Worm (Caenorhabditis elegans): ENCODE data around the gene elo-5.

Gene elo-5

DNA sequence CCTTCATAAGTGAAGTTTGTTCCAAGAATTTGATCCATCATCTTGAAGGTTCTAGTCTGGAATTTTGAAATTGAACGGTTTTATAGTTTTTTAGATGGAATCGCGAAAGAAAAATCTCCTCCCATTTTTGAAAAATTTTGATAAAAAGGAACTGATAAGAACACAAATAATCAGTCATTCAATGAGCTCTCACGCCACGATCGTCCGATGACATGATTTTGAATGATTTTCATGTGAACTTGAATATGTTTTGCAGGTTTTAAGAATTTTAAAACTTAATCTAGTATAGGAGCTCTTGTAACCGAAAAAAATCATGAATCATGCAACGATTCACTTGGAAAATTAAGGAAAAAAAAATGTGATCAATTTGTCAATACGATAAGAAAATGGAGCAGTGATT is at the start of gene elo-5:
Gene elo-5, minus strand, starts transcription at position 56 of the 400 bp plus-strand sequence.
- TF ChIP-seq klf-2 (GFP tag; conservative IDR thresholded peaks at IDR 0.05) (no peak), flt-1 (GFP tag; IDR thresholded peaks at IDR 0.05) (no peak), ztf-29 (GFP tag; IDR thresholded peaks at IDR 0.05) (no peak), med-1 (GFP tag; optimal IDR thresholded peaks at IDR 0.05; ENCODE audit: insufficient read depth) (no peak), tab-1 (GFP tag; IDR thresholded peaks at IDR 0.05) (no peak), ztf-23 (GFP tag; IDR thresholded peaks at IDR 0.05) (no peak), cog-1 (tag; optimal IDR thresholded peaks at IDR 0.05) (no peak), ref-1 (GFP tag; conservative IDR thresholded peaks at IDR 0.05) (no peak), T22C8.4 (GFP tag; IDR thresholded peaks at IDR 0.05) (no peak)

DNA sequence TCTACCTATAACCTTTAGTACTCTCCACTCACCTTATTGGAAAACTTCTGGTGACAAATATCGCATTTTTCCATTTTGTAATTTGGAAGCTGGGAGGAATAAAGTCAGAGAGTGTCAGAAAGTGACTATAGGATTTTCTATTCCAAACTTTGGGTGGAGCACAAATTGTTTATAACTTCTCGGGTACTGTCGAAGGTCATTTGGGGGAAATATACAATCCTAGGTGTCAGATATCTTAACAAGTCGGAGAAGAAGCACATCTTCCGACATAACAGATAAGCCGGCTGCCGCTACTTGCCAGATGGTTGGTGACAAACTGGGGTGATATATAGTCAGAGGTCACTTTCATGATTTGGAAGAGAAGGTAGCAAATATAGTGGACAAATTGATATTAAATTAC is 42.2 kb upstream of the elo-5 start, which contains the start of gene ehn-3:
Gene ehn-3, minus strand, starts transcription at position 101 of the 400 bp plus-strand sequence.
- TF ChIP-seq flt-1 (GFP tag; IDR thresholded peaks at IDR 0.05): no peak

DNA sequence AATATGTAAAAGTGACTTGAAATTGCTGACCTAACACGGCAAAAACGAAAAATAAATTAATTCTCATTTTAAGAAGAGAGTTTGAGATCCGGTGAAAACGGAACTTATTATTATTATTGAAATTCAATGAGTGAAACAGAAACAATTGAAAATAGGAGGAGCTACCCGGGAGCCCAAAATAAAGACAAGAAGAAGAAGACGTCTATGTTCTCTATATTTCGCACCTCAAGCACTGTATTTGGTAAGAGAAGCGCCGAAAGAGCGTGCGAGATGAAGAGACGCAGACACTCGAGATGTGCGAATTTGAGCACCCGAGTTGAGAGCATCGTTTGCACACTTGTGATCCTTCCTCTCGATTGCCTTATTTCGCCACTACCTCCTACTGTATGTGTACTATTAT is 38.8 kb upstream of the elo-5 start, which contains the start of gene spp-7:
Gene spp-7, minus strand, starts transcription at position 101 of the 400 bp plus-strand sequence.
- TF ChIP-seq cog-1 (tag; optimal IDR thresholded peaks at IDR 0.05): no peak
- no peak for TF ChIP-seq ztf-29 (GFP tag; IDR thresholded peaks at IDR 0.05)
- no peak for TF ChIP-seq med-1 (GFP tag; optimal IDR thresholded peaks at IDR 0.05; ENCODE audit: insufficient read depth)
- TF ChIP-seq klf-2 (GFP tag; conservative IDR thresholded peaks at IDR 0.05): no peak
- no peak for TF ChIP-seq tab-1 (GFP tag; IDR thresholded peaks at IDR 0.05)
- TF ChIP-seq ztf-23 (GFP tag; IDR thresholded peaks at IDR 0.05): no peak
- TF ChIP-seq T22C8.4 (GFP tag; IDR thresholded peaks at IDR 0.05): no peak
- TF ChIP-seq flt-1 (GFP tag; IDR thresholded peaks at IDR 0.05): no peak
- no peak for TF ChIP-seq ref-1 (GFP tag; conservative IDR thresholded peaks at IDR 0.05)

DNA sequence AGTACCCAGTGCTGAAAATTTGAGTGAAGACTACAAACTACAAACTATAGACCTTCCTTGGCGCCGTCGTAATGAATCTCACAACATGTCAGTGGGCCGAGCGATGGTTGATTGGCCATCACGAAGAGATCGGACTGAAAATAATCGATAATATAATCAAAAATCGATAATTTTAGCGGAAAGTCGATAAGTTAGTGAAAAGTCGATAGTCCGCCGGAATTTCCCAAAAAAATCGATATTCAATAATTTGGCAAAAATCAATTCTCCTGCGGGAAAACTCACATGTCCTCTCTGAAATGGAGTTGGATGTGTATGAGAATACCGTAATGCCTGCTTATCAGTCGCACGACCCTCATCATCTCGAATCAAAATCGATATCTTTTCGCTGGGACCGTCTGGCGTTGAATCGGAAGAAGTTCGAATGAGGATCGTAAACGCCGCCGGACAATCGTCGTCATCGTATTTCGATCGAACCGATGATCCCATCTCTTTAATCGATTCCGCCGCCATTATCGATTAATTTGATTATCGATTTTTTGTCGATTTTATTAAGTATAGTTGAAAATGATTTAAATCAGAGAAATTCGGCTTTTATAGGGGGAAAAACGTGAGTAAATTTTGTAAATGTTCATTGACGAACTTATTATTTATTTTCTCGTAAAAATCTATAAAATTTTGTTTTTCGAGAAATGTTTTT is 34.9 kb upstream of the elo-5 start, which contains the start of gene ZK616.8:
Gene ZK616.8, minus strand, starts transcription at position 553 of the 697 bp plus-strand sequence.
- TF ChIP-seq ztf-23 (GFP tag; IDR thresholded peaks at IDR 0.05) (no peak), T22C8.4 (GFP tag; IDR thresholded peaks at IDR 0.05) (peak; percentile 61)

DNA sequence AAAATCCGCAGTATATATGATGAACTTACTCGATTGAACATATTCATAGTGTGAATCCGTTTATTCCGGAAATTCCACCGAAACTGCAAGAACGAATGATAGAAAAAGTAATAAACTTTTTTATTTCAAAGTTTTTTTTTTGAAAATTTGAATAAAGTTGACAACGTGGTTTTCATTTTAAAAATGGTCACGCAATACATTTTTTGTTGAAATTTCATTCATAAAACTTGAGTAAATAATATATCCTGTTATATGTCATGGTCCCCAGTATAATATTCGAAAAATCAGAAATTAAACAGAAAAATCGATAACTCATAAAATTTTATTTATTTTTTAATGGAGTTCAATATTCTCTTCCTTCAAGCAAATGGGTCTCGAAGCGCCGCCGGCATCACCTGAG is 34.2 kb upstream of the elo-5 start, which contains the start of gene ZK616.65:
Gene ZK616.65, minus strand, starts transcription at position 101 of the 400 bp plus-strand sequence.
- TF ChIP-seq tab-1 (GFP tag; IDR thresholded peaks at IDR 0.05) (no peak), klf-2 (GFP tag; conservative IDR thresholded peaks at IDR 0.05) (no peak), T22C8.4 (GFP tag; IDR thresholded peaks at IDR 0.05) (no peak), med-1 (GFP tag; optimal IDR thresholded peaks at IDR 0.05; ENCODE audit: insufficient read depth) (no peak), ztf-29 (GFP tag; IDR thresholded peaks at IDR 0.05) (no peak), ztf-23 (GFP tag; IDR thresholded peaks at IDR 0.05) (no peak), flt-1 (GFP tag; IDR thresholded peaks at IDR 0.05) (no peak), ref-1 (GFP tag; conservative IDR thresholded peaks at IDR 0.05) (no peak), cog-1 (tag; optimal IDR thresholded peaks at IDR 0.05) (no peak)

DNA sequence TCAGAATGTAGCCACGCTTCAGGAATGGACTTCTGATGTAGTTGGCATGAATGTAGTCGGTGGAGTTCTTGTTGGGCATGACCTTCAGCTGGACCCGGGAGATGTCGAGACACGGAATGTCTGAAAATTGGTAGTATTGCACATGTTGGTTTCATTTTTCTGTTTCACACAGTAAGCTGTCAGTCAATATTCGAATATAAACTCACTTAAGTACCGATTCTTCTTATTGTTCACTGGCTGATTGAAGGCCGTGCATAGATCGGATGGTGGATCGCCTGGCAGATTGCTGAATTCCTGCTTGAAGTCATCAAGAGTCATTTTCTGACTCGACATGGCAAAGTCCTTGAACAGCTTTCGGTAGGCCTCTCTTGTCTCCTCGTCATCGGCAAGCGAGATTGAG is 32.2 kb upstream of the elo-5 start:
- no peak for TF ChIP-seq cog-1 (tag; optimal IDR thresholded peaks at IDR 0.05)
- TF ChIP-seq med-1 (GFP tag; optimal IDR thresholded peaks at IDR 0.05; ENCODE audit: insufficient read depth): no peak
- no peak for TF ChIP-seq klf-2 (GFP tag; conservative IDR thresholded peaks at IDR 0.05)
- no peak for TF ChIP-seq ref-1 (GFP tag; conservative IDR thresholded peaks at IDR 0.05)
- no peak for TF ChIP-seq flt-1 (GFP tag; IDR thresholded peaks at IDR 0.05)
- no peak for TF ChIP-seq tab-1 (GFP tag; IDR thresholded peaks at IDR 0.05)
- no peak for TF ChIP-seq ztf-23 (GFP tag; IDR thresholded peaks at IDR 0.05)
- TF ChIP-seq T22C8.4 (GFP tag; IDR thresholded peaks at IDR 0.05): no peak
- no peak for TF ChIP-seq ztf-29 (GFP tag; IDR thresholded peaks at IDR 0.05)

DNA sequence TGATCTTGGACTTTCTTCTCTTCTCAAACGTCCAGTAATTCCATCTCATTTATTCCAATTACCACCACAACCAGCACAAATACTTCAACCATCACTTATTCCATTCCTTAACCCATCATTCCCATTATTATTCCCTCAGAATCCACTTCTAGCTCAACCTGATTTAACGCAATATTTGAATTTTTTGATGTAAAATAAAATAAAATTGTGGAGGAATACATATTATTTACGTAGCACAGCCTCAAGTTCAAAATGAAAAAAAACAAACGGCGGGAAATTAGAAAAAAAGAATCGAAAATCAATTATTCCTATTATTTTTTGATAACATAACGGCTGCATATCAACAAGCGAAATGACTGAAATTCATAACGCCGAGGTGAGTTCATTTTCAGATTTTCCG is 28.4 kb upstream of the elo-5 start, which contains the start of gene ZK616.61:
Gene ZK616.61, plus strand, starts transcription at position 301 of the 400 bp plus-strand sequence.
- TF ChIP-seq cog-1 (tag; optimal IDR thresholded peaks at IDR 0.05): no peak

DNA sequence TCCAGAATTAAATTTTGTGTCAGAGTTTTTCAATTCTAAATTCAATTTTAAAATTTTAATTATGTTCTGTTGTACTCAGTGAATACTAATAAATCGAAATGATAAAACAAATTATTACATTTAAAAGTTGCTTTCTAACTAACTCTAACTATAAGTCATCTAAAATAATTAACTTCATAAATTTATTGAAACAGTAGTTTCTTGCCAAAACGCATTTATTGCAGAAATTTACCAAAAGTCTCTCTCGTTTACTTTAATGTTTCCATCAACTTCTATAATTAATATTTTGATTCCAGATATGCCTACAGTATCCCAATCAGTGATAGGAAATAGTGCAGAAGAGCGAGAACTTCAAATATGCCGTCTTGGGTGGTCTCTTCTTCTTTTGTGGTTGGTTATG is 23.7 kb upstream of the elo-5 start, which contains the start of gene ZK616.1:
Gene ZK616.1, plus strand, starts transcription at position 301 of the 400 bp plus-strand sequence.
- TF ChIP-seq ztf-29 (GFP tag; IDR thresholded peaks at IDR 0.05) (no peak), T22C8.4 (GFP tag; IDR thresholded peaks at IDR 0.05) (no peak), klf-2 (GFP tag; conservative IDR thresholded peaks at IDR 0.05) (no peak), tab-1 (GFP tag; IDR thresholded peaks at IDR 0.05) (no peak), med-1 (GFP tag; optimal IDR thresholded peaks at IDR 0.05; ENCODE audit: insufficient read depth) (no peak), cog-1 (tag; optimal IDR thresholded peaks at IDR 0.05) (no peak), ref-1 (GFP tag; conservative IDR thresholded peaks at IDR 0.05) (no peak), flt-1 (GFP tag; IDR thresholded peaks at IDR 0.05) (no peak), ztf-23 (GFP tag; IDR thresholded peaks at IDR 0.05) (no peak)

DNA sequence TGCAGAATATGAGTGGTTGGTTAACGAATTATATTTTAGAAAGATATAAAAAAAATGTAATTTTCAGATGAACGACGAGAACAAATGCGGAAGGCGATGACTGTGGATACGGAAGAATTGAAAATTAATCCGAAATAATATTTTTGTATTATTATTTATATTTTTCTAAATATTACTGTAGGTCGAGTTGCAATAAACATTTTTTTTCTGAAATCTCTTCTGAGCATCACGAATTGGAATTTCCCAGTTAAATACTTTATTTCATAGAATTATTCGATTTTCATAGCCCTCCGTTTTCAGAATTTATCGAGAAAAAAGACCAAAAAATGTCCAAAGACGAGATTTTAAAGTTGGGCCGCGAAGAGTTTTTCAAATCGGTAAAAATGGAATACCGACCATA is 20.6 kb upstream of the elo-5 start, which contains the start of gene ZK616.2:
Gene ZK616.2, plus strand, starts transcription at position 301 of the 400 bp plus-strand sequence.
- no peak for TF ChIP-seq flt-1 (GFP tag; IDR thresholded peaks at IDR 0.05)
- no peak for TF ChIP-seq ztf-29 (GFP tag; IDR thresholded peaks at IDR 0.05)
- TF ChIP-seq ztf-23 (GFP tag; IDR thresholded peaks at IDR 0.05): no peak
- TF ChIP-seq tab-1 (GFP tag; IDR thresholded peaks at IDR 0.05): no peak
- no peak for TF ChIP-seq klf-2 (GFP tag; conservative IDR thresholded peaks at IDR 0.05)
- no peak for TF ChIP-seq ref-1 (GFP tag; conservative IDR thresholded peaks at IDR 0.05)
- no peak for TF ChIP-seq med-1 (GFP tag; optimal IDR thresholded peaks at IDR 0.05; ENCODE audit: insufficient read depth)
- no peak for TF ChIP-seq cog-1 (tag; optimal IDR thresholded peaks at IDR 0.05)
- TF ChIP-seq T22C8.4 (GFP tag; IDR thresholded peaks at IDR 0.05): no peak

DNA sequence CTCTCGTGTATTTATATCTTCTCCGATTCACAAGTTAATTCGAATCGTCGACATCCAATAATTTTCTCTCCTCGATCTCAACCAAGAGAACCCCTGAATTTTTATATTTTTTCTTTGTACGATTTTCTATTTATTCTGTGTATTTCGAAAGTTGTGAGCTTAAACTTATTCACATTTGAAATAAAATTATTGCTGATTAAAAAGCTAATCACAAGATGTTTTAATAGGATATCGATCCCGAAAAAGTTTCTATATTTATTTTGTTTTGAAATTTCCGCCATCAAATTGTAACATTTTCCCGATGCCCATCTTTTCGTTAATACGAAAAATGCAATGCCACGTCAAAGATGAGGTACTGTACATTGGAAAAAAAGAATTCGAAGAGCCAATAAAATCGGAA is 19.9 kb upstream of the elo-5 start, which contains the start of gene ZK616.3:
Gene ZK616.3, plus strand, starts transcription at position 301 of the 400 bp plus-strand sequence.
- no peak for TF ChIP-seq klf-2 (GFP tag; conservative IDR thresholded peaks at IDR 0.05)
- no peak for TF ChIP-seq ref-1 (GFP tag; conservative IDR thresholded peaks at IDR 0.05)
- TF ChIP-seq ztf-29 (GFP tag; IDR thresholded peaks at IDR 0.05): no peak
- TF ChIP-seq flt-1 (GFP tag; IDR thresholded peaks at IDR 0.05): no peak
- no peak for TF ChIP-seq ztf-23 (GFP tag; IDR thresholded peaks at IDR 0.05)
- no peak for TF ChIP-seq cog-1 (tag; optimal IDR thresholded peaks at IDR 0.05)
- no peak for TF ChIP-seq tab-1 (GFP tag; IDR thresholded peaks at IDR 0.05)
- no peak for TF ChIP-seq med-1 (GFP tag; optimal IDR thresholded peaks at IDR 0.05; ENCODE audit: insufficient read depth)
- TF ChIP-seq T22C8.4 (GFP tag; IDR thresholded peaks at IDR 0.05): no peak
